Worm (Caenorhabditis elegans) whole organism, early embryonic: Measurements from ENCODE around the gene C05B5.5.

Experiments used
- B0310.2 ChIP-seq: sonication (generic microtip); optimal IDR thresholded peaks from 2 replicates; lab custom pipeline; 2016; ENCODE audit warnings: mild to moderate bottlenecking, missing genetic modification characterization, missing compliant biosample characterization
- F13C5.2 ChIP-seq: sonication (generic microtip); optimal IDR thresholded peaks from 2 replicates; lab custom pipeline; 2017; ENCODE audit warnings: mild to moderate bottlenecking, missing genetic modification characterization, inconsistent platforms, missing compliant biosample characterization
- aly-1 ChIP-seq: sonication (generic microtip); optimal IDR thresholded peaks from 2 replicates; lab custom pipeline; 2016; ENCODE audit warnings: missing genetic modification characterization, missing compliant biosample characterization
- ama-1 ChIP-seq: fragments of 150-350 bp; optimal IDR thresholded peaks from 2 replicates; lab custom pipeline; 2014
- ceh-13 ChIP-seq: fragments of 200-800 bp; sonication (Bioruptor generic); optimal IDR thresholded peaks from 2 replicates; lab custom pipeline; 2018; ENCODE audit warnings: mild to moderate bottlenecking, missing genetic modification characterization, missing compliant biosample characterization
- ceh-36 ChIP-seq: sonication (generic microtip); optimal IDR thresholded peaks from 2 replicates; lab custom pipeline; 2016; ENCODE audit warnings: missing genetic modification characterization, inconsistent platforms, missing compliant biosample characterization
- hmbx-1 ChIP-seq: sonication (generic microtip); optimal IDR thresholded peaks from 2 replicates; lab custom pipeline; 2016; ENCODE audit warnings: mild to moderate bottlenecking, missing genetic modification characterization, missing compliant biosample characterization

ce11 chrIII:10001060-10001459 is at the start of gene C05B5.5:
- TF ChIP-seq B0310.2 (no peak), ama-1 (lab: Kevin White, UChicago) (no peak), ceh-13 (no peak), aly-1 (tag; lab: Kevin White, UChicago) (no peak), ceh-36 (tag; lab: Kevin White, UChicago) (no peak), F13C5.2 (tag; lab: Kevin White, UChicago) (no peak), hmbx-1 (no peak)
